Worm (Caenorhabditis elegans): ENCODE results near the gene K07E3.9.
"Not testable (repeated sequence)": the region's sequence is repeated elsewhere in the genome, so short reads cannot be mapped to it uniquely, and the experiment has no call there.

DNA sequence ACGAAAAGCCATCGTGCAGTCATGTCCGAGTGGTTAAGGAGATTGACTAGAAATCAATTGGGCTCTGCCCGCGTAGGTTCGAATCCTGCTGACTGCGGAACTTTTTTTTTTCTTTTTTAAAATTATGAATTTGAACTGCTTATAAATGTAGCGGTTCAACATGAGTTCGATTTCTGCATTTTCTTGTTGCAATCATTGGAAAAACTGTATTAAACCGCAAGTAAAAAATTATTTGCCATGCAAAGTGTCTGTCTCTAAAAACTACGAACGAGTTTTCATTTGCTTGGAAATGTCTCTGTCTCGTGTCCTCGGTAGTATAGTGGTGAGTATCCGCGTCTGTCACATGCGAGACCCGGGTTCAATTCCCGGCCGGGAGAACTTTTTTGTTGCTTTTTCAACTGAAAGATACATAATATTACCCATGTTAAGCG is 47.4 kb downstream of the K07E3.9 start:
- TF ChIP-seq tra-4 (tag; optimal IDR thresholded peaks at IDR 0.05); hnd-1 (tag; optimal IDR thresholded peaks at IDR 0.05); hmbx-1 (tag; optimal IDR thresholded peaks at IDR 0.05); aly-1 (tag; optimal IDR thresholded peaks at IDR 0.05); ama-1 (optimal IDR thresholded peaks at IDR 0.05): not testable (repeated sequence)
- peak; percentile 79 for TF ChIP-seq tbx-37 (GFP tag; conservative IDR thresholded peaks at IDR 0.05)
- TF ChIP-seq tbx-11 (GFP tag; IDR thresholded peaks at IDR 0.05): peak; percentile 58

Data from whole organism, early embryonic.